Worm (Caenorhabditis elegans): ENCODE data around the gene acdh-11.

DNA sequence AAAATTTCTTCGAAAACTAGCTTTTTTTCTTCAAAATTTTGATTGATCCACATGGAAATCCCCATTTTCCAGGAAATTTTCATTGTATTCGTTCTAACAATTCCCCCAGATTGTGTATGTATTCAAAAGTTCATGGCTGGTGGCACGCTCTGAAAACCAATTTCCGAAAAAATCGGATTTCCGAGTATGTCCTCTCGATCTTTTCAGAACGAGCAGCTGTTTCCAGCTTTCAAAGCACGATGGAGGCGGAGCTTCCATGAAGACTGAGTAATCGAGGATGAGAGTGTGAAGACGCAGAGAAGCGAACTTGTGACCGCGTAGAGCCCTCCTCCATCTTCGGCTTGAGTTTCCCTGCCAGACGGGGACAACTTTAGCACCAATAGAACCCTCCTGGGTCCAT lies 38.3 kb downstream of the acdh-11 start:
- TF ChIP-seq ceh-13 (GFP tag; optimal IDR thresholded peaks at IDR 0.05) (no peak), pes-1 (GFP tag; IDR thresholded peaks at IDR 0.05) (no peak), flt-1 (GFP tag; IDR thresholded peaks at IDR 0.05) (no peak), hmg-4 (GFP tag; optimal IDR thresholded peaks at IDR 0.05) (no peak), tbx-37 (GFP tag; conservative IDR thresholded peaks at IDR 0.05) (no peak), tra-4 (tag; optimal IDR thresholded peaks at IDR 0.05) (no peak), hmbx-1 (tag; optimal IDR thresholded peaks at IDR 0.05) (no peak), ama-1 (optimal IDR thresholded peaks at IDR 0.05) (no peak), sea-1 (GFP tag; conservative IDR thresholded peaks at IDR 0.05) (no peak), ets-7 (tag; optimal IDR thresholded peaks at IDR 0.05) (no peak), tbx-11 (GFP tag; IDR thresholded peaks at IDR 0.05) (no peak), aly-1 (tag; optimal IDR thresholded peaks at IDR 0.05) (no peak), ceh-36 (tag; optimal IDR thresholded peaks at IDR 0.05) (no peak), B0310.2 (tag; optimal IDR thresholded peaks at IDR 0.05) (no peak)

Data from whole organism, early embryonic.